Fruit fly (Drosophila melanogaster) whole organism, embryonic: ENCODE results near the gene TTLL6B.

Experiments
- Atf-2 ChIP-seq: fragments of 200-800 bp; sonication (Bioruptor generic); optimal IDR thresholded peaks from 2 replicates; lab custom pipeline; 2016; ENCODE audit warnings: missing biosample characterization, missing genetic modification characterization
- Atf3 ChIP-seq: fragments of 200-800 bp; sonication (Bioruptor generic); optimal IDR thresholded peaks from 3 replicates; lab custom pipeline; 2016; ENCODE audit warnings: missing biosample characterization, missing genetic modification characterization
- Bgb ChIP-seq: fragments of 200-800 bp; sonication (Bioruptor generic); IDR thresholded peaks from 2 replicates; pipeline ENCODE4 v1.3.6; 2022; ENCODE audit warnings: missing biosample characterization, missing genetic modification characterization; ENCODE audit not compliant: partially characterized antibody
- Bteb2 ChIP-seq: fragments of 200-800 bp; sonication (Bioruptor generic); optimal IDR thresholded peaks from 2 replicates; lab custom pipeline; 2016; ENCODE audit warnings: missing biosample characterization, missing genetic modification characterization
- CG10979 ChIP-seq: fragments of 200-800 bp; sonication (Bioruptor generic); optimal IDR thresholded peaks from 2 replicates; lab custom pipeline; 2018; ENCODE audit warnings: missing biosample characterization, mild to moderate bottlenecking, missing genetic modification characterization, moderate library complexity
- CG11398 ChIP-seq: fragments of 200-800 bp; sonication (Bioruptor generic); optimal IDR thresholded peaks from 2 replicates; lab custom pipeline; 2016; ENCODE audit warnings: missing biosample characterization, missing genetic modification characterization
- CG11723 ChIP-seq: fragments of 200-800 bp; sonication (Bioruptor generic); optimal IDR thresholded peaks from 2 replicates; lab custom pipeline; 2017; ENCODE audit warnings: missing biosample characterization, mild to moderate bottlenecking, missing genetic modification characterization
- CG12071 ChIP-seq: fragments of 200-800 bp; sonication (Bioruptor generic); optimal IDR thresholded peaks from 3 replicates; lab custom pipeline; 2018; ENCODE audit warnings: missing biosample characterization, mild to moderate bottlenecking, missing genetic modification characterization
- CG12155 ChIP-seq: fragments of 200-800 bp; sonication (Bioruptor generic); optimal IDR thresholded peaks from 3 replicates; lab custom pipeline; 2016; ENCODE audit warnings: missing biosample characterization, missing genetic modification characterization
- CG13123 ChIP-seq: fragments of 200-800 bp; sonication (Bioruptor generic); optimal IDR thresholded peaks from 2 replicates; lab custom pipeline; 2016; ENCODE audit warnings: missing biosample characterization, missing genetic modification characterization
- CG1792 ChIP-seq: fragments of 200-800 bp; sonication (Bioruptor generic); optimal IDR thresholded peaks from 2 replicates; lab custom pipeline; 2016; ENCODE audit warnings: missing biosample characterization, missing genetic modification characterization
- CG30403 ChIP-seq: fragments of 200-800 bp; sonication (Bioruptor generic); optimal IDR thresholded peaks from 3 replicates; lab custom pipeline; 2016; ENCODE audit warnings: missing biosample characterization, missing genetic modification characterization
- CG31224 ChIP-seq: fragments of 200-800 bp; sonication (Bioruptor generic); IDR thresholded peaks from 2 replicates; pipeline ENCODE4 v1.3.6; 2022; ENCODE audit warnings: missing biosample characterization, missing genetic modification characterization
- CG34422 ChIP-seq: fragments of 200-800 bp; sonication (Bioruptor generic); IDR thresholded peaks from 3 replicates; pipeline ENCODE4 v1.3.6; 2022; ENCODE audit warnings: missing biosample characterization, missing genetic modification characterization
- CG4424 ChIP-seq: fragments of 200-800 bp; sonication (Bioruptor generic); optimal IDR thresholded peaks from 3 replicates; lab custom pipeline; 2016; ENCODE audit warnings: missing biosample characterization, missing genetic modification characterization
- CG5180 ChIP-seq: fragments of 200-800 bp; sonication (Bioruptor generic); optimal IDR thresholded peaks from 3 replicates; lab custom pipeline; 2017; ENCODE audit warnings: missing biosample characterization, missing genetic modification characterization, mild to moderate bottlenecking, moderate library complexity, missing genetic modification reagents
- CG5953 ChIP-seq: fragments of 200-800 bp; sonication (Bioruptor generic); IDR thresholded peaks from 2 replicates; pipeline ENCODE4 v1.3.6; 2022; ENCODE audit warnings: missing biosample characterization, missing genetic modification characterization
- CG6854 ChIP-seq: fragments of 200-800 bp; sonication (Bioruptor generic); optimal IDR thresholded peaks from 3 replicates; lab custom pipeline; 2017; ENCODE audit warnings: missing biosample characterization, mild to moderate bottlenecking, missing genetic modification characterization
- CG7963 ChIP-seq: fragments of 200-800 bp; sonication (Bioruptor generic); IDR thresholded peaks from 3 replicates; pipeline ENCODE4 v1.3.6; 2022; ENCODE audit warnings: missing biosample characterization, missing genetic modification characterization; ENCODE audit not compliant: partially characterized antibody
- CG7987 ChIP-seq: fragments of 200-800 bp; sonication (Bioruptor generic); optimal IDR thresholded peaks from 2 replicates; lab custom pipeline; 2018; ENCODE audit warnings: missing biosample characterization, mild to moderate bottlenecking, missing genetic modification characterization, moderate library complexity
- CG8089 ChIP-seq: fragments of 200-800 bp; sonication (Bioruptor generic); optimal IDR thresholded peaks from 3 replicates; lab custom pipeline; 2016; ENCODE audit warnings: missing biosample characterization, missing genetic modification characterization
- CG8281 ChIP-seq: fragments of 200-800 bp; sonication (Bioruptor generic); optimal IDR thresholded peaks from 2 replicates; lab custom pipeline; 2018; ENCODE audit warnings: missing biosample characterization, mild to moderate bottlenecking, missing genetic modification characterization, moderate library complexity
- CG9817 ChIP-seq: fragments of 200-800 bp; sonication (Bioruptor generic); optimal IDR thresholded peaks from 2 replicates; lab custom pipeline; 2018; ENCODE audit warnings: missing biosample characterization, mild to moderate bottlenecking, missing genetic modification characterization, moderate library complexity
- CG9932 ChIP-seq: fragments of 200-800 bp; sonication (Bioruptor generic); IDR thresholded peaks from 2 replicates; pipeline ENCODE4 v1.3.6; 2022; ENCODE audit warnings: missing biosample characterization, missing genetic modification characterization
- Dip2 ChIP-seq: fragments of 200-800 bp; sonication (Bioruptor generic); IDR thresholded peaks from 2 replicates; pipeline ENCODE4 v1.3.6; 2022; ENCODE audit warnings: missing biosample characterization, missing genetic modification characterization
- Dref ChIP-seq: fragments of 200-800 bp; sonication (Bioruptor generic); IDR thresholded peaks from 2 replicates; pipeline ENCODE4 v1.3.6; 2022; ENCODE audit warnings: missing biosample characterization, missing genetic modification characterization
- E2f2 ChIP-seq: fragments of 200-800 bp; sonication (Bioruptor generic); IDR thresholded peaks from 2 replicates; pipeline ENCODE4 v1.3.6; 2022; ENCODE audit warnings: missing biosample characterization, missing genetic modification characterization
- Fer2 ChIP-seq: fragments of 200-800 bp; sonication (Bioruptor generic); optimal IDR thresholded peaks from 2 replicates; lab custom pipeline; 2018; ENCODE audit warnings: missing biosample characterization, mild to moderate bottlenecking, missing genetic modification characterization, moderate library complexity
- Hr51 ChIP-seq, 2 experiments: fragments of 200-800 bp; sonication (Bioruptor generic); optimal IDR thresholded peaks; 2 replicates in 1 of 2; 3 replicates in 1 of 2; lab custom pipeline; 2016 to 2018; ENCODE audit warnings: missing biosample characterization in 2 of 2, missing genetic modification characterization in 2 of 2, mild to moderate bottlenecking in 1 of 2, moderate library complexity in 1 of 2
- Hr78 ChIP-seq, 2 experiments: fragments of 200-800 bp in 1 of 2; fragments of >200 bp in 1 of 2; sonication (Bioruptor generic) in 1 of 2; optimal IDR thresholded peaks; 2 replicates each; lab custom pipeline; 2017 to 2019; ENCODE audit warnings: missing biosample characterization in 2 of 2, missing genetic modification characterization in 2 of 2, mild to moderate bottlenecking in 1 of 2, moderate library complexity in 1 of 2
- Jarid2 ChIP-seq: fragments of 200-800 bp; sonication (Bioruptor generic); optimal IDR thresholded peaks from 3 replicates; lab custom pipeline; 2017; ENCODE audit warnings: mild to moderate bottlenecking, missing biosample characterization, missing genetic modification reagents, missing genetic modification characterization
- MTF-1 ChIP-seq: fragments of 200-800 bp; sonication (Bioruptor generic); optimal IDR thresholded peaks from 2 replicates; lab custom pipeline; 2018; ENCODE audit warnings: missing biosample characterization, mild to moderate bottlenecking, missing genetic modification characterization, borderline replicate concordance
- NC2α ChIP-seq: fragments of 200-800 bp; sonication (Bioruptor generic); optimal IDR thresholded peaks from 2 replicates; lab custom pipeline; 2016; ENCODE audit warnings: missing biosample characterization, missing genetic modification characterization
- Spps ChIP-seq: fragments of 200-800 bp; sonication (Bioruptor generic); optimal IDR thresholded peaks from 2 replicates; lab custom pipeline; 2018; ENCODE audit warnings: missing biosample characterization, mild to moderate bottlenecking, missing genetic modification characterization
- dm ChIP-seq: fragments of 200-800 bp; sonication (Bioruptor generic); optimal IDR thresholded peaks from 3 replicates; lab custom pipeline; 2016; ENCODE audit warnings: missing biosample characterization, missing genetic modification characterization
- eve ChIP-seq, 2 experiments: fragments of >200 bp; optimal IDR thresholded peaks; 2 replicates each; lab custom pipeline; 2017; ENCODE audit warnings: missing biosample characterization in 2 of 2, missing genetic modification characterization in 2 of 2
- gem ChIP-seq: fragments of 200-800 bp; sonication (Bioruptor generic); optimal IDR thresholded peaks from 2 replicates; lab custom pipeline; 2019; ENCODE audit warnings: missing biosample characterization, mild to moderate bottlenecking, missing genetic modification characterization, moderate library complexity
- grau ChIP-seq: fragments of 200-800 bp; optimal IDR thresholded peaks from 3 replicates; lab custom pipeline; 2019; ENCODE audit warnings: missing biosample characterization, mild to moderate bottlenecking, missing genetic modification characterization, moderate library complexity
- lmd ChIP-seq: fragments of 200-800 bp; sonication (Bioruptor generic); IDR thresholded peaks from 2 replicates; pipeline ENCODE4 v1.3.6; 2022; ENCODE audit warnings: missing biosample characterization, missing genetic modification characterization
- nerfin-2 ChIP-seq: fragments of 200-800 bp; sonication (Bioruptor generic); IDR thresholded peaks from 2 replicates; pipeline ENCODE4 v1.3.6; 2022; ENCODE audit warnings: missing biosample characterization, missing genetic modification characterization; ENCODE audit not compliant: partially characterized antibody
- nmo ChIP-seq: fragments of 200-800 bp; sonication (Bioruptor generic); optimal IDR thresholded peaks from 2 replicates; lab custom pipeline; 2018; ENCODE audit warnings: missing biosample characterization, mild to moderate bottlenecking, missing genetic modification characterization, moderate library complexity
- odd ChIP-seq: fragments of 200-800 bp; sonication (Bioruptor generic); optimal IDR thresholded peaks from 2 replicates; lab custom pipeline; 2017; ENCODE audit warnings: missing biosample characterization, mild to moderate bottlenecking, missing genetic modification characterization
- onecut ChIP-seq: fragments of 200-800 bp; sonication (Bioruptor generic); IDR thresholded peaks from 2 replicates; pipeline ENCODE4 v1.3.6; 2022; ENCODE audit warnings: missing biosample characterization, missing genetic modification characterization
- otp ChIP-seq: fragments of 200-800 bp; sonication (Bioruptor generic); IDR thresholded peaks from 3 replicates; pipeline ENCODE4, ENCODE4 v1.3.6; 2022; ENCODE audit warnings: missing biosample characterization, missing genetic modification characterization
- shn ChIP-seq: fragments of 200-800 bp; sonication (Bioruptor generic); optimal IDR thresholded peaks from 3 replicates; lab custom pipeline; 2016; ENCODE audit warnings: missing biosample characterization, missing genetic modification characterization
- sima ChIP-seq: fragments of 200-800 bp; sonication (Bioruptor generic); optimal IDR thresholded peaks from 2 replicates; lab custom pipeline; 2016; ENCODE audit warnings: missing biosample characterization, missing genetic modification characterization
- tna ChIP-seq: fragments of 200-800 bp; sonication (Bioruptor generic); IDR thresholded peaks from 2 replicates; pipeline ENCODE4 v1.3.6; 2022; ENCODE audit warnings: missing biosample characterization, missing genetic modification characterization; ENCODE audit not compliant: partially characterized antibody
- ttk ChIP-seq: fragments of 200-800 bp; sonication (Bioruptor generic); IDR thresholded peaks from 2 replicates; pipeline ENCODE4 v2.1.2; 2022; ENCODE audit warnings: missing biosample characterization, missing genetic modification characterization
- wor ChIP-seq: fragments of 200-800 bp; sonication (Bioruptor generic); IDR thresholded peaks from 2 replicates; pipeline ENCODE4 v1.3.6; 2022; ENCODE audit warnings: missing biosample characterization, missing genetic modification characterization
- zfh1 ChIP-seq: fragments of 200-800 bp; sonication (Bioruptor generic); IDR thresholded peaks from 3 replicates; pipeline ENCODE4 v1.3.6; 2022; ENCODE audit warnings: missing biosample characterization, missing genetic modification characterization

Gene TTLL6B

dm6 chr3R:27246264-27246663 is 4.5 kb downstream of the TTLL6B start (continued):
- TF ChIP-seq CG13123 (GFP tag; lab: Kevin White, UChicago) (peak; percentile 41), Fer2 (tag; lab: Kevin White, UChicago) (peak; percentile 21), Atf-2 (GFP tag; lab: Kevin White, UChicago) (no peak), ttk (peak; percentile 52; the same call in 1 of the 2 replicates), CG9932 (GFP tag; lab: Robert Waterston, UW) (peak; percentile 36; the same call in 1 of the 2 replicates), CG4424 (peak; percentile 42), Dip2 (GFP tag; lab: Robert Waterston, UW) (no peak), tna (GFP tag; lab: Robert Waterston, UW) (no peak), Atf3 (GFP tag; lab: Kevin White, UChicago) (no peak), nerfin-2 (GFP tag; lab: Robert Waterston, UW) (no peak), E2f2 (peak; percentile 41; the same call in 1 of the 2 replicates), Jarid2 (GFP tag; lab: Kevin White, UChicago) (peak; percentile 30), CG5953 (no peak), odd (GFP tag; lab: Kevin White, UChicago) (peak; percentile 76), dm (GFP tag; lab: Kevin White, UChicago) (no peak), Bgb (GFP tag; lab: Robert Waterston, UW) (no peak), grau (tag; lab: Kevin White, UChicago) (peak; percentile 91), zfh1 (peak; percentile 46; the same call in 1 of the 3 replicates), sima (GFP tag; lab: Kevin White, UChicago) (no peak), MTF-1 (GFP tag; lab: Kevin White, UChicago) (no peak), Dref (GFP tag; lab: Robert Waterston, UW) (no peak), CG1792 (no peak), CG6854 (peak; percentile 57), Bteb2 (GFP tag; lab: Kevin White, UChicago) (no peak), CG30403 (GFP tag; lab: Kevin White, UChicago) (peak; percentile 77), NC2α (no peak), Spps (tag; lab: Kevin White, UChicago) (peak; percentile 76), CG9817 (tag; lab: Kevin White, UChicago) (peak; percentile 48), CG31224 (GFP tag; lab: Robert Waterston, UW) (no peak), CG7963 (no peak), CG8281 (peak; percentile 57), CG5180 (peak; percentile 48), gem (tag; lab: Kevin White, UChicago) (peak; percentile 93), CG12155 (peak; percentile 46), wor (GFP tag; lab: Robert Waterston, UW) (peak; percentile 27; the same call in 1 of the 2 replicates), onecut (peak; percentile 56), eve (GFP tag; optimal IDR thresholded peaks at IDR 0.05; lab: Kevin White, UChicago) (no peak), CG11723 (GFP tag; lab: Kevin White, UChicago) (peak; percentile 26), CG8089 (GFP tag; lab: Kevin White, UChicago) (no peak), nmo (GFP tag; lab: Kevin White, UChicago) (peak; percentile 92), CG11398 (GFP tag; lab: Kevin White, UChicago) (no peak), CG7987 (GFP tag; lab: Kevin White, UChicago) (no peak), otp (GFP tag; lab: Robert Waterston, UW) (no peak), CG12071 (GFP tag; lab: Kevin White, UChicago) (no peak), shn (GFP tag; lab: Kevin White, UChicago) (no peak), lmd (peak; percentile 69), CG34422 (GFP tag; lab: Robert Waterston, UW) (0 out of 3 replicates have a peak, but pooled peaks have one; percentile 28), Hr51 (GFP tag; optimal IDR thresholded peaks at IDR 0.05; lab: Kevin White, UChicago) (peak in 1 of 2 experiments; percentile 94), Hr78 (GFP tag; optimal IDR thresholded peaks at IDR 0.05; lab: Kevin White, UChicago) (peak in 1 of 2 experiments; percentile 81), CG10979 (tag; lab: Kevin White, UChicago) (peak; percentile 89)
